Worm (Caenorhabditis elegans): Measurements from ENCODE around the gene ergi-1.

Gene ergi-1

DNA sequence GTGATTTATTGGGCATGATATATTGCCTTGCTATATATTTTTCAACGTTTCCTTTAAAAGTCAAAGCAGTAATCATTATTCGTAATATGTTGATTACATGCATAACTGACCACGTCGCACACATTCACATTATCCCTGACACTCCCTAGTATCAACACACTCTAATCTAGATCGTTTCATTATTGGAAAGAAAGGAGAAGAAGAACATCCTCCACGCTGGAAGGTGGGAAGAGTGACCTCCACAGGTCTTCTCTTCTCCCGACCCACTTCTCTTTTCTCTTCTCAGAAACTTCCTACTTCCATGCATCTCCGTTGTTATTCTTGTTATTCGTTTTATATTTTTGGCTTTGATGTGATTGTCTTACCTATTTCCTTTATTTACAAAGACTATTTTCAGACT, 39.0 kb upstream of the ergi-1 start, which contains the start of gene txdc-12.2:
TSS of gene txdc-12.2 (plus strand) at position 396 of the 400 bp plus-strand sequence.
- peak; percentile 1 for TF ChIP-seq fos-1 (tag; optimal IDR thresholded peaks at IDR 0.05)
- no peak for TF ChIP-seq unc-62 (GFP tag; optimal IDR thresholded peaks at IDR 0.05)
- no peak for TF ChIP-seq unc-55 (GFP tag; optimal IDR thresholded peaks at IDR 0.05)

DNA sequence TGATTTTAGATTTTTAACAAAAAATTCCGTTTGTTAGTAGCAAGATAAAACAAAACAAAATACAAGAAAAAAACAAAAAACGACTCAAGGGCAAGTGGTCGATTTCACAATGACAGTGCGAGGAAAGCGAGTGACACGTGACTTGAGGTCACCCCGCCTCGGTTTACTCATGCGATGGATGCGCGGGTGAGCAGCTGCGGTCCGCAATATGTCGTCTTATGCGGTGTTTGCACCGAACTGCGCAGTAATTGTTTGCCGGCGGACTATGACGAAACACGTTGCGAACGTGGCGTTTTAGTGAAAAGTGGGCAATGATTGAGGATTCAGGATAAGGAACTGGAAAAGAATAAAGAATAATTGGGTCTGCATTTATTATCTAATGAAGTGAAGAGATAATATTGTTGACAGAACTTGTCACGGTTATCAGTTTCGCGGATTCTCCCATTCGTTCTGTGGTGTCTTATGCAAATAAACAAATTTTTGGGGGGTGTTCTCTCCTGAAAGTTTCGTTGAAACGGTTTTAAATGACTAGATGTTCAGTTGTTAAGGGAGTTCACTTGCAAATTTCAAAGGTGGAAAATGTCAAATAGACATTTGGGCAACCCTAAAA, 36.4 kb upstream of the ergi-1 start:
- TF ChIP-seq skn-1 (tag; optimal IDR thresholded peaks at IDR 0.05), result no peak
- no peak for TF ChIP-seq ceh-82 (tag; optimal IDR thresholded peaks at IDR 0.05)
- TF ChIP-seq R02D3.7 (tag; optimal IDR thresholded peaks at IDR 0.05), result no peak
- TF ChIP-seq fos-1 (tag; optimal IDR thresholded peaks at IDR 0.05), result peak; percentile 37
- TF ChIP-seq nhr-23 (tag; optimal IDR thresholded peaks at IDR 0.05), result no peak
- no peak for TF ChIP-seq ztf-11 (tag; optimal IDR thresholded peaks at IDR 0.05)
- no peak for TF ChIP-seq dmd-4 (tag; optimal IDR thresholded peaks at IDR 0.05)
- TF ChIP-seq gmeb-1 (tag; optimal IDR thresholded peaks at IDR 0.05), result peak; percentile 52
- peak; percentile 37 for TF ChIP-seq nhr-10 (tag; optimal IDR thresholded peaks at IDR 0.05)
- peak; percentile 15 for TF ChIP-seq ama-1 (optimal IDR thresholded peaks at IDR 0.05)
- TF ChIP-seq lin-13 (GFP tag; optimal IDR thresholded peaks at IDR 0.05), result peak; percentile 34
- peak; percentile 62 for TF ChIP-seq sma-3 (GFP tag; optimal IDR thresholded peaks at IDR 0.05)
- TF ChIP-seq nhr-6 (tag; optimal IDR thresholded peaks at IDR 0.05), result no peak
- no peak for TF ChIP-seq unc-39 (tag; optimal IDR thresholded peaks at IDR 0.05)
- peak; percentile 86 for TF ChIP-seq nhr-25 (tag; optimal IDR thresholded peaks at IDR 0.05)
- TF ChIP-seq lsy-2 (tag; optimal IDR thresholded peaks at IDR 0.05), result no peak
- TF ChIP-seq nhr-21 (tag; optimal IDR thresholded peaks at IDR 0.05), result peak; percentile 30
- no peak for TF ChIP-seq unc-62 (GFP tag; optimal IDR thresholded peaks at IDR 0.05)
- TF ChIP-seq ZK546.5 (tag; optimal IDR thresholded peaks at IDR 0.05), result no peak
- TF ChIP-seq snpc-4 (tag; optimal IDR thresholded peaks at IDR 0.05), result peak; percentile 48
- TF ChIP-seq mdl-1 (tag; optimal IDR thresholded peaks at IDR 0.05), result peak; percentile 64 to 87
- TF ChIP-seq alr-1 (tag; optimal IDR thresholded peaks at IDR 0.05), result no peak
- TF ChIP-seq Y55F3AM.14 (GFP tag; optimal IDR thresholded peaks at IDR 0.05), result peak; percentile 2
- no peak for TF ChIP-seq egl-27 (tag; optimal IDR thresholded peaks at IDR 0.05)
- TF ChIP-seq sma-9 (GFP tag; optimal IDR thresholded peaks at IDR 0.05), result peak; percentile 79
- TF ChIP-seq sma-9 (tag; optimal IDR thresholded peaks at IDR 0.05), result no peak
- no peak for TF ChIP-seq zag-1 (tag; optimal IDR thresholded peaks at IDR 0.05)
- no peak for TF ChIP-seq nhr-237 (tag; optimal IDR thresholded peaks at IDR 0.05)
- TF ChIP-seq sem-4 (tag; optimal IDR thresholded peaks at IDR 0.05), result peak; percentile 50
- TF ChIP-seq C34F6.9 (tag; optimal IDR thresholded peaks at IDR 0.05), result peak; percentile 88
- TF ChIP-seq nhr-77 (tag; optimal IDR thresholded peaks at IDR 0.05), result no peak
- TF ChIP-seq elt-3 (tag; optimal IDR thresholded peaks at IDR 0.05), result no peak
- TF ChIP-seq nhr-129 (tag; optimal IDR thresholded peaks at IDR 0.05), result peak; percentile 87
- TF ChIP-seq mab-5 (tag; optimal IDR thresholded peaks at IDR 0.05), result peak; percentile 68
- TF ChIP-seq elt-1 (tag; optimal IDR thresholded peaks at IDR 0.05), result no peak
- TF ChIP-seq blmp-1 (tag; optimal IDR thresholded peaks at IDR 0.05; ENCODE audit: insufficient read depth), result no peak
- TF ChIP-seq nhr-11 (tag; optimal IDR thresholded peaks at IDR 0.05), result no peak
- TF ChIP-seq aly-2 (tag; optimal IDR thresholded peaks at IDR 0.05), result no peak
- TF ChIP-seq F13H6.1 (tag; optimal IDR thresholded peaks at IDR 0.05), result peak; percentile 73
- no peak for TF ChIP-seq peb-1 (tag; optimal IDR thresholded peaks at IDR 0.05)
- no peak for TF ChIP-seq nhr-12 (tag; optimal IDR thresholded peaks at IDR 0.05)
- TF ChIP-seq ztf-1 (GFP tag; conservative IDR thresholded peaks at IDR 0.05), result no peak
- TF ChIP-seq unc-55 (GFP tag; optimal IDR thresholded peaks at IDR 0.05), result peak; percentile 72
- TF ChIP-seq ztf-4 (tag; optimal IDR thresholded peaks at IDR 0.05), result peak; percentile 42
- TF ChIP-seq mbf-1 (tag; optimal IDR thresholded peaks at IDR 0.05), result no peak
- TF ChIP-seq lin-39 (tag; optimal IDR thresholded peaks at IDR 0.05), result no peak
- TF ChIP-seq crh-2 (tag; optimal IDR thresholded peaks at IDR 0.05), result peak; percentile 75
- TF ChIP-seq ceh-16 (tag; optimal IDR thresholded peaks at IDR 0.05), result peak; percentile 54
- TF ChIP-seq lin-11 (tag; optimal IDR thresholded peaks at IDR 0.05), result peak; percentile 77

Measured in whole organism, L2 larva.